Fruit fly (Drosophila melanogaster) whole organism: ENCODE data around the gene sens-2.

Experiments used
- CG8478 ChIP-seq: fragments of >200 bp; optimal IDR thresholded peaks from 2 replicates; lab custom pipeline; 2018; ENCODE audit warnings: inconsistent platforms
- Dll ChIP-seq: fragments of >200 bp; optimal IDR thresholded peaks from 2 replicates; lab custom pipeline; 2017
- EcR ChIP-seq, 2 experiments: fragments of >200 bp; optimal IDR thresholded peaks; 2 replicates each; lab custom pipeline; 2017; ENCODE audit warnings: missing biosample characterization in 2 of 2, missing genetic modification characterization in 2 of 2, missing genetic modification reagents in 2 of 2
- pan ChIP-seq: fragments of >200 bp; optimal IDR thresholded peaks from 2 replicates; lab custom pipeline; 2017
- psq ChIP-seq: fragments of >200 bp; optimal IDR thresholded peaks from 2 replicates; lab custom pipeline; 2017
- usp ChIP-seq: fragments of >200 bp; optimal IDR thresholded peaks from 2 replicates; lab custom pipeline; 2017; ENCODE audit warnings: missing biosample characterization, missing genetic modification characterization, mixed read lengths

The sens-2 gene

dm6 chr2L:6818357-6818756 is 3.4 kb upstream of the sens-2 start:
- TF ChIP-seq EcR (GFP tag; optimal IDR thresholded peaks at IDR 0.05; lab: Kevin White, UChicago) (no peak), psq (no peak), pan (lab: Kevin White, UChicago) (no peak), usp (no peak), CG8478 (lab: Kevin White, UChicago) (no peak), Dll (lab: Kevin White, UChicago) (no peak)

dm6 chr2L:6819230-6820049 is 2.3 kb upstream of the sens-2 start:
- TF ChIP-seq usp: no peak
- TF ChIP-seq CG8478 (lab: Kevin White, UChicago): no peak
- TF ChIP-seq pan (lab: Kevin White, UChicago): no peak
- TF ChIP-seq Dll (lab: Kevin White, UChicago): no peak

dm6 chr2L:6822044-6822443 is 310 bp downstream of the sens-2 start:
- no peak for TF ChIP-seq psq
- TF ChIP-seq usp: no peak
- TF ChIP-seq EcR (GFP tag; optimal IDR thresholded peaks at IDR 0.05; lab: Kevin White, UChicago): no peak
- TF ChIP-seq pan (lab: Kevin White, UChicago): no peak
- no peak for TF ChIP-seq CG8478 (lab: Kevin White, UChicago)
- TF ChIP-seq Dll (lab: Kevin White, UChicago): no peak

- TF ChIP-seq EcR (GFP tag; optimal IDR thresholded peaks at IDR 0.05; lab: Kevin White, UChicago) (no peak), pan (lab: Kevin White, UChicago) (no peak), CG8478 (lab: Kevin White, UChicago) (no peak), usp (no peak), psq (no peak), Dll (lab: Kevin White, UChicago) (no peak)
Measured at dm6 chr2L:6826298-6826697, 4.6 kb downstream of the sens-2 start.

- TF ChIP-seq psq (no peak), Dll (lab: Kevin White, UChicago) (no peak), CG8478 (lab: Kevin White, UChicago) (no peak), EcR (GFP tag; optimal IDR thresholded peaks at IDR 0.05; lab: Kevin White, UChicago) (no peak), pan (lab: Kevin White, UChicago) (no peak), usp (no peak)
Measured at dm6 chr2L:6827558-6828122, 5.9 kb downstream of the sens-2 start.

dm6 chr2L:6830264-6830729 is 8.6 kb downstream of the sens-2 start:
- no peak for TF ChIP-seq Dll (lab: Kevin White, UChicago)
- TF ChIP-seq CG8478 (lab: Kevin White, UChicago): no peak
- no peak for TF ChIP-seq pan (lab: Kevin White, UChicago)
- TF ChIP-seq usp: no peak

- TF ChIP-seq usp: no peak
- peak; percentile 54 for TF ChIP-seq CG8478 (lab: Kevin White, UChicago)
- TF ChIP-seq EcR (GFP tag; optimal IDR thresholded peaks at IDR 0.05; lab: Kevin White, UChicago): no peak
- TF ChIP-seq pan (lab: Kevin White, UChicago): no peak
- TF ChIP-seq Dll (lab: Kevin White, UChicago): peak; percentile 43
- TF ChIP-seq psq: no peak
Measured at dm6 chr2L:6833661-6834073, 11.9 kb downstream of the sens-2 start.

dm6 chr2L:6836114-6836513 is 14.4 kb downstream of the sens-2 start:
- TF ChIP-seq psq: no peak
- TF ChIP-seq usp: no peak
- TF ChIP-seq EcR (GFP tag; optimal IDR thresholded peaks at IDR 0.05; lab: Kevin White, UChicago): no peak
- no peak for TF ChIP-seq CG8478 (lab: Kevin White, UChicago)
- TF ChIP-seq Dll (lab: Kevin White, UChicago): no peak
- no peak for TF ChIP-seq pan (lab: Kevin White, UChicago)

dm6 chr2L:6837829-6838228 is 16.1 kb downstream of the sens-2 start:
- no peak for TF ChIP-seq EcR (GFP tag; optimal IDR thresholded peaks at IDR 0.05; lab: Kevin White, UChicago)
- no peak for TF ChIP-seq CG8478 (lab: Kevin White, UChicago)
- no peak for TF ChIP-seq pan (lab: Kevin White, UChicago)

dm6 chr2L:6841349-6841748 is 19.6 kb downstream of the sens-2 start:
- TF ChIP-seq CG8478 (lab: Kevin White, UChicago) (no peak), psq (no peak), EcR (GFP tag; optimal IDR thresholded peaks at IDR 0.05; lab: Kevin White, UChicago) (no peak), pan (lab: Kevin White, UChicago) (no peak), usp (no peak), Dll (lab: Kevin White, UChicago) (no peak)

dm6 chr2L:6843434-6843833 is 21.7 kb downstream of the sens-2 start:
- no peak for TF ChIP-seq pan (lab: Kevin White, UChicago)
- TF ChIP-seq psq: no peak
- no peak for TF ChIP-seq usp
- TF ChIP-seq EcR (GFP tag; optimal IDR thresholded peaks at IDR 0.05; lab: Kevin White, UChicago): no peak
- TF ChIP-seq CG8478 (lab: Kevin White, UChicago): no peak
- no peak for TF ChIP-seq Dll (lab: Kevin White, UChicago)

- no peak for TF ChIP-seq pan (lab: Kevin White, UChicago)
- no peak for TF ChIP-seq EcR (GFP tag; optimal IDR thresholded peaks at IDR 0.05; lab: Kevin White, UChicago)
- no peak for TF ChIP-seq Dll (lab: Kevin White, UChicago)
- TF ChIP-seq CG8478 (lab: Kevin White, UChicago): no peak
- no peak for TF ChIP-seq psq
- no peak for TF ChIP-seq usp
Measured at dm6 chr2L:6850963-6851362, 29.2 kb downstream of the sens-2 start.
